Worm (Caenorhabditis elegans) whole organism, late embryonic: Measurements from ENCODE around the gene nlp-36.

Experiments
- ama-1 ChIP-seq: fragments of 150-350 bp; optimal IDR thresholded peaks from 2 replicates; lab custom pipeline; 2014
- ceh-2 ChIP-seq: sonication (generic microtip); optimal IDR thresholded peaks from 2 replicates; lab custom pipeline; 2016; ENCODE audit warnings: missing genotype, missing genetic modification characterization, missing compliant biosample characterization
- ceh-30 ChIP-seq: fragments of 150-350 bp; optimal IDR thresholded peaks from 2 replicates; lab custom pipeline; 2014; ENCODE audit warnings: missing biosample characterization, missing genetic modification characterization
- dmd-4 ChIP-seq: sonication (generic microtip); optimal IDR thresholded peaks from 2 replicates; lab custom pipeline; 2016; ENCODE audit warnings: borderline replicate concordance, missing genetic modification characterization, missing compliant biosample characterization
- fkh-10 ChIP-seq: fragments of 150-350 bp; optimal IDR thresholded peaks from 2 replicates; lab custom pipeline; 2014; ENCODE audit warnings: missing biosample characterization, missing genetic modification reagents, missing genetic modification characterization
- hlh-13 ChIP-seq: fragments of 200-800 bp; sonication (Bioruptor generic); optimal IDR thresholded peaks from 2 replicates; lab custom pipeline; 2018; ENCODE audit warnings: mild to moderate bottlenecking, missing genetic modification characterization, missing compliant biosample characterization
- mec-3 ChIP-seq: sonication (generic microtip); optimal IDR thresholded peaks from 2 replicates; lab custom pipeline; 2016; ENCODE audit warnings: borderline replicate concordance, missing genetic modification characterization, missing compliant biosample characterization
- nfya-1 ChIP-seq: sonication (generic microtip); optimal IDR thresholded peaks from 2 replicates; lab custom pipeline; 2017; ENCODE audit warnings: missing genetic modification characterization, mild to moderate bottlenecking, missing compliant biosample characterization, antibody characterized with exemption, moderate library complexity
- nhr-11 ChIP-seq: fragments of 150-350 bp; optimal IDR thresholded peaks from 2 replicates; lab custom pipeline; 2014; ENCODE audit warnings: missing biosample characterization, missing genetic modification characterization
- odd-2 ChIP-seq: sonication (generic microtip); optimal IDR thresholded peaks from 2 replicates; lab custom pipeline; 2017; ENCODE audit warnings: antibody characterized with exemption, mild to moderate bottlenecking, missing genetic modification characterization, missing compliant biosample characterization
- pag-3 ChIP-seq: sonication (generic microtip); optimal IDR thresholded peaks from 2 replicates; lab custom pipeline; 2016; ENCODE audit warnings: missing compliant biosample characterization, missing genetic modification characterization, borderline replicate concordance
- rnt-1 ChIP-seq: sonication (generic microtip); optimal IDR thresholded peaks from 2 replicates; lab custom pipeline; 2016; ENCODE audit warnings: missing genetic modification characterization, missing compliant biosample characterization
- tbx-2 ChIP-seq: sonication (generic microtip); optimal IDR thresholded peaks from 2 replicates; lab custom pipeline; 2016; ENCODE audit warnings: missing genetic modification characterization, missing compliant biosample characterization

DNA sequence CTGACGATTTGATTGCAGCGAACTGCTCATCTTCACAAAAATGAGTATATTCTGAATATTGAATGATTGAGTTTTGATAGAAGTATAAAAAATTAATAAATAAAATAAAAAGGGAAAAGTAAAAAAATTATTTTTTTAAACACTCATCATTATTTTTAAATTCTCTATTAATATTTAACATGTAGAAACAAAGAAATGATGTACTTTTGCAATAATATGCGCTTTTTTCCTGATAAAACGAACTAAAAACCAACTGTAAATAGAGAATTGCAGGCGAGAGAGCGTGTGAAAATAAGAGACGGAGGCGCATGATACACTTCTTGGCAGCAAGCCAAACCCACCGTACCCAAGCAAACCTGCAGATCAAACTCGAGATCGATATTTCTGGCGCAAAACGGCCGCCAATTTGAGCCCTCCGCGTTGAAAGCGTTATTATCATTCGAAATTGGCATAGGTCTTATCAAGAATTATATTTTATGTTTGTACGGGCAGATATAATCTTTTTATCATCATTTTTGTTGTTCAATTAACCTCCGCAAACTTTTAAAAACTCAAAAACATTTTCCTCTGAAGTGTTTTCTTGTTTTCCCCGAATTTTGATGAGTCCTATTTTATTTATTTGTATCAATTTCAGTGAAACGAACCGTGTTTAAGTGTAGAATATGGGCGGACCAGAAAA lies 32.4 kb upstream of the nlp-36 start, which contains the start of the genes rheb-1 and spk-1:
- no peak for TF ChIP-seq odd-2 (tag; lab: Kevin White, UChicago)
- TF ChIP-seq ama-1, result no peak
- no peak for TF ChIP-seq hlh-13 (GFP tag; lab: Kevin White, UChicago)
- TF ChIP-seq nfya-1, result peak; percentile 77
- no peak for TF ChIP-seq nhr-11
- TF ChIP-seq pag-3 (tag; lab: Kevin White, UChicago), result no peak
- no peak for TF ChIP-seq fkh-10
- TF ChIP-seq rnt-1 (tag; lab: Kevin White, UChicago), result no peak
- peak; percentile 58 for TF ChIP-seq tbx-2 (tag; lab: Kevin White, UChicago)
- TF ChIP-seq mec-3 (tag; lab: Kevin White, UChicago), result no peak
- no peak for TF ChIP-seq ceh-30
- no peak for TF ChIP-seq dmd-4 (tag; lab: Kevin White, UChicago)
- no peak for TF ChIP-seq ceh-2 (tag; lab: Kevin White, UChicago)
